Worm (Caenorhabditis elegans) whole organism, L1 larva: Measurements from ENCODE around the gene Y70C5A.4.
"Not testable (repeated sequence)": the region's sequence is repeated elsewhere in the genome, so short reads cannot be mapped to it uniquely, and the experiment has no call there.

ENCODE experiments used
- F16B12.6 ChIP-seq: fragments of 150-350 bp; optimal IDR thresholded peaks from 2 replicates; lab custom pipeline; 2014; ENCODE audit warnings: missing biosample characterization, missing genetic modification characterization
- efl-1 ChIP-seq, 4 experiments: fragments of 150-350 bp; optimal IDR thresholded peaks in 3 of 4; peaks in 1 of 4; 1 replicate in 1 of 4; 2 replicates in 3 of 4; lab custom pipeline; 2014; ENCODE audit warnings: missing biosample characterization in 2 of 4, missing genetic modification characterization in 2 of 4, missing genetic modification reagents in 2 of 4
- egl-13 ChIP-seq: sonication (generic microtip); optimal IDR thresholded peaks from 2 replicates; lab custom pipeline; 2016; ENCODE audit warnings: missing genotype, missing genetic modification reagents, missing genetic modification characterization, missing compliant biosample characterization
- egl-27 ChIP-seq, 2 experiments: fragments of 150-350 bp in 1 of 2; sonication (generic microtip); optimal IDR thresholded peaks; 3 replicates each; lab custom pipeline; 2017 to 2018; ENCODE audit warnings: missing biosample characterization in 2 of 2, missing genetic modification characterization in 2 of 2, missing genetic modification reagents in 2 of 2
- fkh-8 ChIP-seq: sonication (generic microtip); optimal IDR thresholded peaks from 2 replicates; lab custom pipeline; 2016; ENCODE audit warnings: mild to moderate bottlenecking, missing genetic modification characterization, missing compliant biosample characterization
- hlh-17 ChIP-seq: fragments of 200-800 bp; sonication (Bioruptor generic); optimal IDR thresholded peaks from 2 replicates; lab custom pipeline; 2018; ENCODE audit warnings: missing genetic modification characterization, mild to moderate bottlenecking, missing compliant biosample characterization, moderate library complexity, borderline replicate concordance
- isw-1 ChIP-seq: fragments of 200-800 bp; sonication (Bioruptor generic); IDR thresholded peaks from 2 replicates; pipeline ENCODE4 v1.3.6; 2022; ENCODE audit warnings: missing genetic modification characterization, missing compliant biosample characterization
- mab-9 ChIP-seq: fragments of 200-800 bp; sonication (Bioruptor generic); IDR thresholded peaks from 2 replicates; pipeline ENCODE4 v1.3.6; 2022; ENCODE audit warnings: missing genetic modification reagents, missing genetic modification characterization, missing compliant biosample characterization
- mef-2 ChIP-seq: fragments of 150-350 bp; optimal IDR thresholded peaks from 2 replicates; lab custom pipeline; 2014; ENCODE audit warnings: missing biosample characterization, missing genetic modification characterization
- nhr-11 ChIP-seq: fragments of 150-350 bp; optimal IDR thresholded peaks from 2 replicates; lab custom pipeline; 2014; ENCODE audit warnings: missing biosample characterization, missing genetic modification characterization
- nhr-85 ChIP-seq: sonication (generic microtip); peaks from one replicate; lab custom pipeline; 2016; ENCODE audit warnings: missing genetic modification characterization, inconsistent platforms, missing compliant biosample characterization
- pax-3 ChIP-seq: fragments of 200-800 bp; sonication (Bioruptor generic); optimal IDR thresholded peaks from 2 replicates; lab custom pipeline; 2018; ENCODE audit warnings: mild to moderate bottlenecking, missing genetic modification characterization, moderate library complexity, missing compliant biosample characterization
- unc-62 ChIP-seq: fragments of 150-350 bp; optimal IDR thresholded peaks from 2 replicates; lab custom pipeline; 2014; ENCODE audit warnings: missing biosample characterization, missing genetic modification reagents, missing genetic modification characterization
- vab-15 ChIP-seq: sonication (generic microtip); optimal IDR thresholded peaks from 2 replicates; lab custom pipeline; 2017; ENCODE audit warnings: missing genotype, mild to moderate bottlenecking, missing genetic modification characterization, missing compliant biosample characterization
- xbp-1 ChIP-seq: sonication (generic microtip); optimal IDR thresholded peaks from 2 replicates; lab custom pipeline; 2016; ENCODE audit warnings: missing genetic modification characterization, missing compliant biosample characterization

Y70C5A.4 gene

ce11 chrV:16647093-16647492 is 29.5 kb downstream of the Y70C5A.4 start, which contains the start of gene W06G6.10:
W06G6.10 (minus strand) TSS chrV:16647193.
- TF ChIP-seq efl-1 (optimal IDR thresholded peaks at IDR 0.05; lab: Kevin White, UChicago): no peak
- peak in 1 of 2 experiments; percentile 10 for TF ChIP-seq efl-1 (GFP tag; optimal IDR thresholded peaks at IDR 0.05 in 1 of 2; lab: Kevin White, UChicago)
- TF ChIP-seq unc-62 (GFP tag; lab: Kevin White, UChicago): no peak

ce11 chrV:16648317-16649018 is 30.9 kb downstream of the Y70C5A.4 start, which contains the start of gene W06G6.20:
W06G6.20 (minus strand) TSS chrV:16648367.
- no peak for TF ChIP-seq hlh-17 (GFP tag; lab: Kevin White, UChicago)
- TF ChIP-seq nhr-85 (tag; lab: Kevin White, UChicago): peak; percentile 6

- not testable (repeated sequence) for TF ChIP-seq mab-9 (GFP tag; lab: Robert Waterston, UW); pax-3; isw-1 (GFP tag; lab: Robert Waterston, UW)
Observed at ce11 chrV:16649200-16649599, 31.6 kb downstream of the Y70C5A.4 start, which contains the start of gene W06G6.11. W06G6.11 (minus strand) TSS chrV:16649300.

ce11 chrV:16654242-16654641 is 36.7 kb downstream of the Y70C5A.4 start, which contains the start of gene W06G6.15:
W06G6.15 (plus strand) TSS chrV:16654542.
- TF ChIP-seq fkh-8 (tag; lab: Kevin White, UChicago); egl-13; mef-2 (tag; lab: Kevin White, UChicago): not testable (repeated sequence)

- TF ChIP-seq nhr-11; F16B12.6 (tag; lab: Kevin White, UChicago); xbp-1 (tag; lab: Kevin White, UChicago): not testable (repeated sequence)
Observed at ce11 chrV:16660816-16661215, 43.3 kb downstream of the Y70C5A.4 start, which contains the start of gene Y70C5B.2. Y70C5B.2 (minus strand) TSS chrV:16660916.

ce11 chrV:16666647-16667046 is 49.1 kb downstream of the Y70C5A.4 start, which contains the start of gene F14F8.14:
F14F8.14 (minus strand) TSS chrV:16666747.
- TF ChIP-seq vab-15 (tag; lab: Kevin White, UChicago) (no peak), egl-27 (tag; optimal IDR thresholded peaks at IDR 0.05; lab: Kevin White, UChicago) (no peak)
